Worm (Caenorhabditis elegans) whole organism, late embryonic: Measurements from ENCODE around the gene nhr-173.

Source experiments
- C08G9.2 ChIP-seq: sonication (generic microtip); optimal IDR thresholded peaks from 2 replicates; lab custom pipeline; 2016; ENCODE audit warnings: mild to moderate bottlenecking, missing genetic modification characterization, moderate library complexity, missing compliant biosample characterization
- K02D7.2 ChIP-seq: sonication (generic microtip); optimal IDR thresholded peaks from 2 replicates; lab custom pipeline; 2017; ENCODE audit warnings: mild to moderate bottlenecking, missing genetic modification characterization, missing compliant biosample characterization
- T23F11.4 ChIP-seq: fragments of 200-800 bp; sonication (Bioruptor generic); optimal IDR thresholded peaks from 2 replicates; lab custom pipeline; 2018; ENCODE audit warnings: mild to moderate bottlenecking, missing genetic modification characterization, missing compliant biosample characterization
- ceh-14 ChIP-seq: sonication (generic microtip); optimal IDR thresholded peaks from 2 replicates; lab custom pipeline; 2016; ENCODE audit warnings: missing genotype, missing genetic modification characterization, missing compliant biosample characterization
- ceh-18 ChIP-seq: sonication (generic microtip); optimal IDR thresholded peaks from 2 replicates; lab custom pipeline; 2016; ENCODE audit warnings: missing genetic modification characterization, missing compliant biosample characterization
- ceh-19 ChIP-seq: fragments of 200-800 bp; sonication (Bioruptor generic); optimal IDR thresholded peaks from 2 replicates; lab custom pipeline; 2018; ENCODE audit warnings: mild to moderate bottlenecking, missing genetic modification characterization, missing compliant biosample characterization
- ceh-2 ChIP-seq: sonication (generic microtip); optimal IDR thresholded peaks from 2 replicates; lab custom pipeline; 2016; ENCODE audit warnings: missing genotype, missing genetic modification characterization, missing compliant biosample characterization
- ceh-24 ChIP-seq: sonication (generic microtip); optimal IDR thresholded peaks from 2 replicates; lab custom pipeline; 2016; ENCODE audit warnings: mild to moderate bottlenecking, missing genetic modification characterization, missing compliant biosample characterization
- ceh-34 ChIP-seq: sonication (generic microtip); optimal IDR thresholded peaks from 2 replicates; lab custom pipeline; 2016; ENCODE audit warnings: mild to moderate bottlenecking, missing genetic modification characterization, missing compliant biosample characterization
- ceh-45 ChIP-seq: fragments of 200-800 bp; sonication (Bioruptor generic); IDR thresholded peaks from 2 replicates; pipeline ENCODE4 v1.3.6; 2022; ENCODE audit warnings: missing genetic modification reagents, missing genetic modification characterization, missing compliant biosample characterization
- ceh-48 ChIP-seq: sonication (generic microtip); optimal IDR thresholded peaks from 2 replicates; lab custom pipeline; 2016; ENCODE audit warnings: missing genetic modification characterization, inconsistent platforms, missing compliant biosample characterization
- ceh-9 ChIP-seq: sonication (generic microtip); optimal IDR thresholded peaks from 2 replicates; lab custom pipeline; 2016; ENCODE audit warnings: mild to moderate bottlenecking, missing genetic modification characterization, inconsistent platforms, missing compliant biosample characterization
- dve-1 ChIP-seq: sonication (generic microtip); optimal IDR thresholded peaks from 2 replicates; lab custom pipeline; 2017; ENCODE audit warnings: antibody characterized with exemption, mild to moderate bottlenecking, missing genetic modification characterization, missing compliant biosample characterization
- ets-4 ChIP-seq: sonication (generic microtip); optimal IDR thresholded peaks from 2 replicates; lab custom pipeline; 2016; ENCODE audit warnings: missing genetic modification characterization, missing compliant biosample characterization
- eyg-1 ChIP-seq: sonication (generic microtip); optimal IDR thresholded peaks from 2 replicates; lab custom pipeline; 2016; ENCODE audit warnings: missing genotype, missing genetic modification characterization, missing compliant biosample characterization
- fax-1 ChIP-seq: sonication (generic microtip); optimal IDR thresholded peaks from 2 replicates; lab custom pipeline; 2016; ENCODE audit warnings: missing genotype, missing genetic modification characterization, missing compliant biosample characterization
- hlh-13 ChIP-seq: fragments of 200-800 bp; sonication (Bioruptor generic); optimal IDR thresholded peaks from 2 replicates; lab custom pipeline; 2018; ENCODE audit warnings: mild to moderate bottlenecking, missing genetic modification characterization, missing compliant biosample characterization
- hlh-15 ChIP-seq: sonication (generic microtip); optimal IDR thresholded peaks from 2 replicates; lab custom pipeline; 2016; ENCODE audit warnings: missing genetic modification characterization, missing compliant biosample characterization
- hlh-30 ChIP-seq: sonication (generic microtip); optimal IDR thresholded peaks from 2 replicates; lab custom pipeline; 2017; ENCODE audit warnings: antibody characterized with exemption, missing genetic modification characterization, missing compliant biosample characterization; ENCODE audit not compliant: insufficient read depth
- hlh-8 ChIP-seq: sonication (generic microtip); optimal IDR thresholded peaks from 2 replicates; lab custom pipeline; 2016; ENCODE audit warnings: missing genotype, missing genetic modification characterization, missing compliant biosample characterization
- lin-11 ChIP-seq: fragments of 200-800 bp; sonication (Bioruptor generic); optimal IDR thresholded peaks from 2 replicates; lab custom pipeline; 2018; ENCODE audit warnings: mild to moderate bottlenecking, missing genetic modification characterization, missing compliant biosample characterization
- mec-3 ChIP-seq: sonication (generic microtip); optimal IDR thresholded peaks from 2 replicates; lab custom pipeline; 2016; ENCODE audit warnings: borderline replicate concordance, missing genetic modification characterization, missing compliant biosample characterization
- nhr-11 ChIP-seq: fragments of 150-350 bp; optimal IDR thresholded peaks from 2 replicates; lab custom pipeline; 2014; ENCODE audit warnings: missing biosample characterization, missing genetic modification characterization
- npax-4 ChIP-seq: sonication (generic microtip); optimal IDR thresholded peaks from 2 replicates; lab custom pipeline; 2016; ENCODE audit warnings: missing genetic modification characterization, missing compliant biosample characterization
- odd-2 ChIP-seq: sonication (generic microtip); optimal IDR thresholded peaks from 2 replicates; lab custom pipeline; 2017; ENCODE audit warnings: antibody characterized with exemption, mild to moderate bottlenecking, missing genetic modification characterization, missing compliant biosample characterization
- pag-3 ChIP-seq: sonication (generic microtip); optimal IDR thresholded peaks from 2 replicates; lab custom pipeline; 2016; ENCODE audit warnings: missing compliant biosample characterization, missing genetic modification characterization, borderline replicate concordance
- pqm-1 ChIP-seq: sonication (generic microtip); optimal IDR thresholded peaks from 2 replicates; lab custom pipeline; 2016; ENCODE audit warnings: missing genetic modification characterization, missing compliant biosample characterization
- pros-1 ChIP-seq: fragments of 150-350 bp; optimal IDR thresholded peaks from 2 replicates; lab custom pipeline; 2014; ENCODE audit warnings: missing biosample characterization, missing genetic modification reagents, missing genetic modification characterization
- sox-2 ChIP-seq: fragments of 200-800 bp; sonication (Bioruptor generic); IDR thresholded peaks from 2 replicates; pipeline ENCODE4 v1.3.6; 2022; ENCODE audit warnings: missing genetic modification reagents, missing genetic modification characterization, missing compliant biosample characterization
- sox-4 ChIP-seq: sonication (generic microtip); optimal IDR thresholded peaks from 2 replicates; lab custom pipeline; 2017; ENCODE audit warnings: mild to moderate bottlenecking, missing genetic modification characterization, inconsistent platforms, missing compliant biosample characterization
- tbx-7 ChIP-seq: sonication (generic microtip); optimal IDR thresholded peaks from 2 replicates; lab custom pipeline; 2016; ENCODE audit warnings: missing genotype, missing genetic modification characterization, missing compliant biosample characterization
- unc-42 ChIP-seq: sonication (generic microtip); optimal IDR thresholded peaks from 2 replicates; lab custom pipeline; 2016; ENCODE audit warnings: missing genotype, missing genetic modification characterization, missing compliant biosample characterization

Gene nhr-173

ce11 chrX:6698267-6698666, 42.9 kb downstream of the nhr-173 start, which contains the start of the genes F38B6.7 and F38B6.2:
TSS of gene F38B6.7 (minus strand) at chrX:6698367.
TSS of gene F38B6.2 (plus strand) at chrX:6698533.
- TF ChIP-seq sox-4 (no peak), ceh-34 (no peak), lin-11 (tag; lab: Kevin White, UChicago) (no peak), tbx-7 (tag; lab: Kevin White, UChicago) (no peak), ceh-45 (GFP tag; lab: Robert Waterston, UW) (no peak), eyg-1 (no peak), C08G9.2 (tag; lab: Kevin White, UChicago) (no peak), nhr-11 (no peak), K02D7.2 (no peak), pag-3 (tag; lab: Kevin White, UChicago) (no peak), ceh-9 (tag; lab: Kevin White, UChicago) (no peak), ceh-18 (tag; lab: Kevin White, UChicago) (no peak), dve-1 (tag; lab: Kevin White, UChicago) (no peak), ceh-14 (tag; lab: Kevin White, UChicago) (no peak), hlh-13 (GFP tag; lab: Kevin White, UChicago) (no peak), T23F11.4 (GFP tag; lab: Kevin White, UChicago) (no peak), ceh-19 (GFP tag; lab: Kevin White, UChicago) (no peak), pqm-1 (tag; lab: Kevin White, UChicago) (no peak), mec-3 (tag; lab: Kevin White, UChicago) (no peak)

ce11 chrX:6702249-6702648, 46.9 kb downstream of the nhr-173 start, which contains the start of gene acr-2:
TSS of gene acr-2 (plus strand) at chrX:6702549.
- TF ChIP-seq ceh-2: no peak
- TF ChIP-seq C08G9.2 (tag; lab: Kevin White, UChicago): peak; percentile 27

DNA sequence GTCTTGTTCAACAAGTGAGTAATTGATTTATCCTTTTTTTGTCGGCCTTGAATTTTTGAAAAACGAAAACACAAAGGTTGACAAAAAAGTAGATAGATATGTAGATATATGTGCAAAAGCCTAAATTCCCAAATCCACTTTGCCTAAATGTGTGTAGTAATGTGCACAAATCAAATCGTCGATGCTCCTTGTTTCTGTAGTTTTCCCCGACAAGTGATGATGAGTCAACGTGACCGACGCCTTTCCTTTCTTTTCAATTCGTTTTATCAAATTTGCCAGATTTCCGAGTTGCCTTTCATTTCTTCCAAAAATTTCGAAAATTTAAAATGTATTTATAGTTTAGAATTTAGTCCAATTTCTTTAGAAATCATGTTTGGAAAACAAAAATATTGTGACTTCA, 49.8 kb downstream of the nhr-173 start:
- no peak for TF ChIP-seq hlh-15
- peak; percentile 94 for TF ChIP-seq unc-42 (tag; lab: Kevin White, UChicago)

DNA sequence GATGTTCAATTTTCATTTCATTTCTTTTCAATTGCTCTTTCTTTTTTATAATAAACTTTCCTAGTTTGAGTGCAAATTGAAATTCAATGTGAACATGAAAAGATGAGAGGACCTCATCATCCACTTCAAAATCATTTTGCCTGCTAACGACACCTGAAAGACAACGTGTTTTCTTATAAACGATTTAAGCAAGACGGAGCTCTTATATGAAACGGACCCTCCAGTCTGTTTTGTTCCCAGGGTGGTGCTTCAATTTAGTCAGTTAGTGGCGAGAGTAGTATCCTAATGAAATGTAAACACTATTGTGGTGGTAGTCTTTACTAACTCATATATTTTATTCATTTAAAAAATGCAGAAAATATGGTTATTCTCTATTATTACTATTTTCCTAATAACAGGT, 53.9 kb downstream of the nhr-173 start, which contains the start of gene acr-3:
Gene acr-3, plus strand, starts transcription at position 301 of the 400 bp plus-strand sequence.
- TF ChIP-seq ceh-45 (GFP tag; lab: Robert Waterston, UW): no peak
- TF ChIP-seq unc-42 (tag; lab: Kevin White, UChicago): no peak
- TF ChIP-seq pqm-1 (tag; lab: Kevin White, UChicago): no peak
- TF ChIP-seq fax-1 (tag; lab: Kevin White, UChicago): no peak
- TF ChIP-seq hlh-15: no peak
- TF ChIP-seq ceh-9 (tag; lab: Kevin White, UChicago): no peak
- no peak for TF ChIP-seq ceh-14 (tag; lab: Kevin White, UChicago)
- TF ChIP-seq npax-4 (tag; lab: Kevin White, UChicago): no peak
- TF ChIP-seq sox-2 (GFP tag; lab: Robert Waterston, UW): no peak
- TF ChIP-seq pros-1 (tag; lab: Kevin White, UChicago): no peak
- no peak for TF ChIP-seq dve-1 (tag; lab: Kevin White, UChicago)
- TF ChIP-seq odd-2 (tag; lab: Kevin White, UChicago): no peak
- TF ChIP-seq hlh-8 (tag; lab: Kevin White, UChicago): no peak
- TF ChIP-seq lin-11 (tag; lab: Kevin White, UChicago): no peak
- no peak for TF ChIP-seq ets-4
- no peak for TF ChIP-seq hlh-30 (tag; lab: Kevin White, UChicago)
- no peak for TF ChIP-seq ceh-48 (tag; lab: Kevin White, UChicago)
- TF ChIP-seq ceh-24 (tag; lab: Kevin White, UChicago): no peak
